Worm (Caenorhabditis elegans) whole organism, mixed stage, embryonic: ENCODE measurements around the gene cest-4.

Source experiments
- M03D4.4 ChIP-seq: sonication (generic microtip); optimal IDR thresholded peaks from 2 replicates; lab custom pipeline; 2017; ENCODE audit warnings: mild to moderate bottlenecking, missing genetic modification characterization, missing compliant biosample characterization
- bed-3 ChIP-seq: fragments of 200-800 bp; sonication (Bioruptor generic); optimal IDR thresholded peaks from 3 replicates; lab custom pipeline; 2018; ENCODE audit warnings: mild to moderate bottlenecking, missing genetic modification characterization, moderate library complexity, missing compliant biosample characterization
- blmp-1 ChIP-seq: fragments of 150-350 bp; optimal IDR thresholded peaks from 2 replicates; lab custom pipeline; 2014; ENCODE audit warnings: missing biosample characterization, missing genetic modification characterization
- ceh-39 ChIP-seq: fragments of 150-350 bp; optimal IDR thresholded peaks from 2 replicates; lab custom pipeline; 2014; ENCODE audit warnings: missing biosample characterization, missing genetic modification characterization
- ceh-43 ChIP-seq: fragments of 200-800 bp; sonication (Bioruptor generic); optimal IDR thresholded peaks from 2 replicates; lab custom pipeline; 2018; ENCODE audit warnings: mild to moderate bottlenecking, missing genetic modification characterization, moderate library complexity, missing compliant biosample characterization
- ceh-83 ChIP-seq: fragments of 200-800 bp; sonication (Bioruptor generic); optimal IDR thresholded peaks from 2 replicates; lab custom pipeline; 2018; ENCODE audit warnings: mild to moderate bottlenecking, missing genetic modification characterization, missing compliant biosample characterization
- ces-1 ChIP-seq: fragments of 150-350 bp; optimal IDR thresholded peaks from 2 replicates; lab custom pipeline; 2014; ENCODE audit warnings: missing biosample characterization, missing genetic modification reagents, missing genetic modification characterization
- cnd-1 ChIP-seq: fragments of 200-800 bp; sonication (Bioruptor generic); optimal IDR thresholded peaks from 2 replicates; lab custom pipeline; 2018; ENCODE audit warnings: mild to moderate bottlenecking, missing genetic modification characterization, missing compliant biosample characterization
- drap-1 ChIP-seq: fragments of 200-800 bp; sonication (Bioruptor generic); optimal IDR thresholded peaks from 3 replicates; lab custom pipeline; 2018; ENCODE audit warnings: mild to moderate bottlenecking, missing genetic modification characterization, missing compliant biosample characterization
- elt-1 ChIP-seq: sonication (generic microtip); optimal IDR thresholded peaks from 2 replicates; lab custom pipeline; 2017; ENCODE audit warnings: missing genetic modification characterization, mild to moderate bottlenecking, missing compliant biosample characterization, antibody characterized with exemption, moderate library complexity, borderline replicate concordance; ENCODE audit not compliant: insufficient read depth
- flh-1 ChIP-seq: fragments of 200-800 bp; sonication (Bioruptor generic); optimal IDR thresholded peaks from 2 replicates; lab custom pipeline; 2018; ENCODE audit warnings: mild to moderate bottlenecking, missing genetic modification characterization, moderate library complexity, missing compliant biosample characterization
- ham-2 ChIP-seq: fragments of 200-800 bp; sonication (Bioruptor generic); optimal IDR thresholded peaks from 2 replicates; lab custom pipeline; 2018; ENCODE audit warnings: mild to moderate bottlenecking, missing genetic modification characterization, missing compliant biosample characterization
- hlh-1 ChIP-seq: fragments of 150-350 bp; optimal IDR thresholded peaks from 2 replicates; lab custom pipeline; 2014; ENCODE audit warnings: missing biosample characterization, missing genetic modification reagents, missing genetic modification characterization
- lin-13 ChIP-seq: fragments of 150-350 bp; optimal IDR thresholded peaks from 2 replicates; lab custom pipeline; 2014; ENCODE audit warnings: missing biosample characterization, missing genetic modification characterization
- lin-32 ChIP-seq: fragments of 200-800 bp; sonication (Bioruptor generic); optimal IDR thresholded peaks from 2 replicates; lab custom pipeline; 2018; ENCODE audit warnings: mild to moderate bottlenecking, missing genetic modification characterization, missing compliant biosample characterization
- lsy-2 ChIP-seq: fragments of 150-350 bp; optimal IDR thresholded peaks from 2 replicates; lab custom pipeline; 2014; ENCODE audit warnings: missing biosample characterization, missing genetic modification characterization
- mep-1 ChIP-seq: fragments of 150-350 bp; optimal IDR thresholded peaks from 2 replicates; lab custom pipeline; 2017; ENCODE audit warnings: missing biosample characterization, missing genetic modification reagents, missing genetic modification characterization, inconsistent platforms
- mls-2 ChIP-seq: sonication (generic microtip); optimal IDR thresholded peaks from 2 replicates; lab custom pipeline; 2016; ENCODE audit warnings: mild to moderate bottlenecking, missing genetic modification characterization, moderate library complexity, missing compliant biosample characterization
- nhr-12 ChIP-seq: fragments of 150-350 bp; optimal IDR thresholded peaks from 2 replicates; lab custom pipeline; 2014; ENCODE audit warnings: missing biosample characterization, missing genetic modification characterization
- nhr-2 ChIP-seq: fragments of 150-350 bp; optimal IDR thresholded peaks from 2 replicates; lab custom pipeline; 2014; ENCODE audit warnings: missing biosample characterization, missing genetic modification characterization
- nhr-237 ChIP-seq: fragments of 150-350 bp; optimal IDR thresholded peaks from 2 replicates; lab custom pipeline; 2014; ENCODE audit warnings: missing biosample characterization, missing genetic modification characterization
- nhr-28 ChIP-seq: fragments of 150-350 bp; optimal IDR thresholded peaks from 2 replicates; lab custom pipeline; 2014; ENCODE audit warnings: missing biosample characterization, missing genetic modification characterization
- pha-4 ChIP-seq: fragments of 150-350 bp; optimal IDR thresholded peaks from 2 replicates; lab custom pipeline; 2018; ENCODE audit warnings: missing biosample characterization, missing genetic modification reagents, missing genetic modification characterization
- snpc-4 ChIP-seq: fragments of 150-350 bp; optimal IDR thresholded peaks from 2 replicates; lab custom pipeline; 2014; ENCODE audit warnings: missing biosample characterization, missing genetic modification characterization
- sptf-1 ChIP-seq: sonication (generic microtip); optimal IDR thresholded peaks from 2 replicates; lab custom pipeline; 2017; ENCODE audit warnings: mild to moderate bottlenecking, missing genetic modification characterization, moderate library complexity, missing compliant biosample characterization
- tbx-8 ChIP-seq: fragments of 200-800 bp; sonication (Bioruptor generic); optimal IDR thresholded peaks from 2 replicates; lab custom pipeline; 2018; ENCODE audit warnings: mild to moderate bottlenecking, missing genetic modification characterization, moderate library complexity, missing compliant biosample characterization
- unc-120 ChIP-seq: sonication (generic microtip); optimal IDR thresholded peaks from 2 replicates; lab custom pipeline; 2017; ENCODE audit warnings: missing genetic modification characterization, missing compliant biosample characterization; ENCODE audit not compliant: poor library complexity, severe bottlenecking
- unc-39 ChIP-seq: fragments of 150-350 bp; optimal IDR thresholded peaks from 2 replicates; lab custom pipeline; 2014; ENCODE audit warnings: missing biosample characterization, missing genetic modification characterization
- unc-62 ChIP-seq: fragments of 150-350 bp; optimal IDR thresholded peaks from 2 replicates; lab custom pipeline; 2014; ENCODE audit warnings: missing biosample characterization, missing genetic modification reagents, missing genetic modification characterization
- zip-8 ChIP-seq: fragments of 150-350 bp; optimal IDR thresholded peaks from 2 replicates; lab custom pipeline; 2014; ENCODE audit warnings: missing biosample characterization, missing genetic modification characterization
- ztf-11 ChIP-seq: fragments of 150-350 bp; optimal IDR thresholded peaks from 2 replicates; lab custom pipeline; 2014; ENCODE audit warnings: missing biosample characterization, missing genetic modification characterization

The cest-4 gene

ce11 chrIV:6809756-6810155 is 7.6 kb upstream of the cest-4 start:
- no peak for TF ChIP-seq lin-32 (GFP tag; lab: Kevin White, UChicago)
- no peak for TF ChIP-seq nhr-12 (tag; lab: Kevin White, UChicago)
- TF ChIP-seq snpc-4 (tag; lab: Kevin White, UChicago) = no peak
- TF ChIP-seq nhr-237 (tag; lab: Kevin White, UChicago) = no peak
- peak; percentile 6 for TF ChIP-seq sptf-1 (tag; lab: Kevin White, UChicago)
- no peak for TF ChIP-seq bed-3 (GFP tag; lab: Kevin White, UChicago)
- no peak for TF ChIP-seq lin-13 (tag; lab: Kevin White, UChicago)
- peak; percentile 27 for TF ChIP-seq drap-1 (GFP tag; lab: Kevin White, UChicago)
- TF ChIP-seq pha-4 = no peak
- no peak for TF ChIP-seq M03D4.4
- no peak for TF ChIP-seq elt-1 (tag; lab: Kevin White, UChicago)
- TF ChIP-seq mep-1 (tag; lab: Kevin White, UChicago) = peak; percentile 20
- TF ChIP-seq unc-120 = no peak
- TF ChIP-seq zip-8 (tag; lab: Kevin White, UChicago) = no peak
- peak; percentile 54 for TF ChIP-seq ham-2
- TF ChIP-seq nhr-28 (tag; lab: Kevin White, UChicago) = no peak
- TF ChIP-seq hlh-1 (tag; lab: Kevin White, UChicago) = no peak
- TF ChIP-seq nhr-2 = no peak
- no peak for TF ChIP-seq blmp-1 (tag; lab: Kevin White, UChicago)
- TF ChIP-seq ceh-43 (GFP tag; lab: Kevin White, UChicago) = no peak
- no peak for TF ChIP-seq lsy-2 (tag; lab: Kevin White, UChicago)
- TF ChIP-seq unc-39 = no peak
- TF ChIP-seq ces-1 (GFP tag; lab: Kevin White, UChicago) = peak; percentile 63
- no peak for TF ChIP-seq cnd-1 (tag; lab: Kevin White, UChicago)
- no peak for TF ChIP-seq ztf-11

ce11 chrIV:6806475-6807063 is 4.4 kb upstream of the cest-4 start, which contains the start of gene C17H12.10:
Gene C17H12.10, plus strand, starts transcription at chrIV:6806799.
- no peak for TF ChIP-seq unc-62 (GFP tag; lab: Kevin White, UChicago)
- no peak for TF ChIP-seq blmp-1 (tag; lab: Kevin White, UChicago)
- TF ChIP-seq ces-1 (GFP tag; lab: Kevin White, UChicago) = peak; percentile 84
- TF ChIP-seq, all 35 proteins: peak for 1

DNA sequence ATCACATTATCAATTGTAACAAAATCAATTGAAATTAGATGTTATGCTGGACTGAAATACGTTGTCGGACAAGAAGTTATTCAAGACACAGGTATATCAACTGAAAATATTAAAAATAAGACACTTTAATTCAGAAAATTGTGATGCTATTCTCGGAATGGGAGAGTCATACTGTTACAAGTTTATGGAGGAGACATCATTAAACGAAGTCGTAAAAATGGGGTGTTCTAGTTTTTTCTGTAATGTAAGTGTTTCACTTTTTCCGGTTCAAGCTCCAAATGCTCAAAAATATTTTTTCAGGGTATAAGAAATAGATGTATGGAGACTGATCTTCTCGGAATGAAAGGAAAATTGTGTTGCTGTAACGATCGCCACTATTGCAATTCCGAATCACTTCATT is 2.7 kb upstream of the cest-4 start, which contains the start of gene C17H12.37:
Gene C17H12.37 (plus strand): TSS at position 301 of the 400 bp plus-strand sequence.
- no peak for TF ChIP-seq nhr-2
- TF ChIP-seq mep-1 (tag; lab: Kevin White, UChicago) = no peak
- no peak for TF ChIP-seq ztf-11
- TF ChIP-seq ceh-43 (GFP tag; lab: Kevin White, UChicago) = no peak
- no peak for TF ChIP-seq bed-3 (GFP tag; lab: Kevin White, UChicago)
- TF ChIP-seq pha-4 = no peak
- no peak for TF ChIP-seq M03D4.4
- no peak for TF ChIP-seq ceh-39 (tag; lab: Kevin White, UChicago)
- no peak for TF ChIP-seq unc-39
- TF ChIP-seq nhr-237 (tag; lab: Kevin White, UChicago) = no peak
- no peak for TF ChIP-seq ceh-83 (GFP tag; lab: Kevin White, UChicago)
- no peak for TF ChIP-seq elt-1 (tag; lab: Kevin White, UChicago)
- no peak for TF ChIP-seq zip-8 (tag; lab: Kevin White, UChicago)
- no peak for TF ChIP-seq tbx-8 (GFP tag; lab: Kevin White, UChicago)
- TF ChIP-seq drap-1 (GFP tag; lab: Kevin White, UChicago) = no peak
- no peak for TF ChIP-seq flh-1 (GFP tag; lab: Kevin White, UChicago)
- no peak for TF ChIP-seq blmp-1 (tag; lab: Kevin White, UChicago)
- TF ChIP-seq mls-2 (tag; lab: Kevin White, UChicago) = no peak

- TF ChIP-seq lin-13 (tag; lab: Kevin White, UChicago) = no peak
- no peak for TF ChIP-seq ceh-39 (tag; lab: Kevin White, UChicago)
- peak; percentile 61 for TF ChIP-seq unc-62 (GFP tag; lab: Kevin White, UChicago)
- TF ChIP-seq flh-1 (GFP tag; lab: Kevin White, UChicago) = no peak
Measured at ce11 chrIV:6803805-6804344, 1.7 kb upstream of the cest-4 start.
